Worm (Caenorhabditis elegans) whole organism, L2 larva: ENCODE data around the gene T06D4.2.

Experiments
- R02D3.7 ChIP-seq: fragments of 150-350 bp; optimal IDR thresholded peaks from 2 replicates; lab custom pipeline; 2014; ENCODE audit warnings: missing biosample characterization, missing genetic modification characterization
- alr-1 ChIP-seq: fragments of 150-350 bp; optimal IDR thresholded peaks from 2 replicates; lab custom pipeline; 2014; ENCODE audit warnings: missing biosample characterization, missing genetic modification characterization
- ama-1 ChIP-seq: fragments of 150-350 bp; optimal IDR thresholded peaks from 2 replicates; lab custom pipeline; 2018; ENCODE audit warnings: inconsistent platforms
- blmp-1 ChIP-seq: sonication (generic microtip); optimal IDR thresholded peaks from 2 replicates; lab custom pipeline; 2017; ENCODE audit warnings: missing genetic modification characterization, mild to moderate bottlenecking, missing compliant biosample characterization, antibody characterized with exemption, moderate library complexity; ENCODE audit not compliant: insufficient read depth
- ceh-16 ChIP-seq: fragments of 150-350 bp; optimal IDR thresholded peaks from 2 replicates; lab custom pipeline; 2014; ENCODE audit warnings: missing biosample characterization, missing genetic modification characterization
- ceh-82 ChIP-seq: fragments of 150-350 bp; optimal IDR thresholded peaks from 2 replicates; lab custom pipeline; 2014; ENCODE audit warnings: missing biosample characterization, missing genetic modification characterization
- crh-2 ChIP-seq: sonication (generic microtip); optimal IDR thresholded peaks from 2 replicates; lab custom pipeline; 2017; ENCODE audit warnings: missing biosample characterization, missing genetic modification characterization
- dmd-4 ChIP-seq: sonication (generic microtip); optimal IDR thresholded peaks from 2 replicates; lab custom pipeline; 2017; ENCODE audit warnings: missing biosample characterization, missing genetic modification characterization
- elt-1 ChIP-seq: fragments of 150-350 bp; optimal IDR thresholded peaks from 2 replicates; lab custom pipeline; 2014; ENCODE audit warnings: missing biosample characterization, missing genetic modification characterization
- fos-1 ChIP-seq: fragments of 150-350 bp; optimal IDR thresholded peaks from 2 replicates; lab custom pipeline; 2014; ENCODE audit warnings: missing biosample characterization, missing genetic modification characterization
- lin-11 ChIP-seq: fragments of 150-350 bp; sonication (generic microtip); optimal IDR thresholded peaks from 2 replicates; lab custom pipeline; 2014; ENCODE audit warnings: missing biosample characterization, missing genetic modification characterization, inconsistent platforms, mixed read lengths
- lin-39 ChIP-seq: fragments of 150-350 bp; optimal IDR thresholded peaks from 2 replicates; lab custom pipeline; 2014; ENCODE audit warnings: missing biosample characterization, missing genetic modification reagents, missing genetic modification characterization
- lsy-2 ChIP-seq, 2 experiments: fragments of 150-350 bp in 1 of 2; sonication (generic microtip) in 1 of 2; optimal IDR thresholded peaks; 2 replicates each; lab custom pipeline; 2014 to 2017; ENCODE audit warnings: missing biosample characterization in 2 of 2, missing genetic modification characterization in 2 of 2
- mbf-1 ChIP-seq: sonication (generic microtip); optimal IDR thresholded peaks from 2 replicates; lab custom pipeline; 2017; ENCODE audit warnings: missing biosample characterization, missing genetic modification characterization
- mdl-1 ChIP-seq, 2 experiments: fragments of 150-350 bp in 1 of 2; sonication (generic microtip) in 1 of 2; optimal IDR thresholded peaks; 2 replicates each; lab custom pipeline; 2017; ENCODE audit warnings: missing biosample characterization in 2 of 2, missing genetic modification characterization in 2 of 2
- nhr-10 ChIP-seq: sonication (generic microtip); optimal IDR thresholded peaks from 2 replicates; lab custom pipeline; 2017; ENCODE audit warnings: missing biosample characterization, missing genetic modification characterization
- nhr-237 ChIP-seq: fragments of 150-350 bp; optimal IDR thresholded peaks from 2 replicates; lab custom pipeline; 2014; ENCODE audit warnings: missing biosample characterization, missing genetic modification characterization
- nhr-77 ChIP-seq: fragments of 150-350 bp; optimal IDR thresholded peaks from 2 replicates; lab custom pipeline; 2014; ENCODE audit warnings: missing biosample characterization, missing genetic modification characterization
- peb-1 ChIP-seq: fragments of 150-350 bp; optimal IDR thresholded peaks from 2 replicates; lab custom pipeline; 2014; ENCODE audit warnings: missing biosample characterization, missing genetic modification characterization
- sem-4 ChIP-seq: fragments of 150-350 bp; optimal IDR thresholded peaks from 2 replicates; lab custom pipeline; 2014; ENCODE audit warnings: missing biosample characterization, missing genetic modification reagents, missing genetic modification characterization
- sma-3 ChIP-seq: sonication (generic microtip); optimal IDR thresholded peaks from 2 replicates; lab custom pipeline; 2016; ENCODE audit warnings: missing genetic modification reagents, missing genetic modification characterization, missing compliant biosample characterization
- sma-9 ChIP-seq, 2 experiments: fragments of 150-350 bp in 1 of 2; sonication (generic microtip) in 1 of 2; optimal IDR thresholded peaks; 2 replicates each; lab custom pipeline; 2014 to 2016; ENCODE audit warnings: missing genetic modification characterization in 2 of 2, mild to moderate bottlenecking in 1 of 2, missing biosample characterization in 1 of 2, missing compliant biosample characterization in 1 of 2, missing genetic modification reagents in 1 of 2, moderate library complexity in 1 of 2
- snpc-4 ChIP-seq: fragments of 150-350 bp; optimal IDR thresholded peaks from 2 replicates; lab custom pipeline; 2014; ENCODE audit warnings: missing biosample characterization, missing genetic modification characterization
- unc-39 ChIP-seq: fragments of 150-350 bp; optimal IDR thresholded peaks from 2 replicates; lab custom pipeline; 2014; ENCODE audit warnings: missing biosample characterization, missing genetic modification characterization
- unc-62 ChIP-seq: fragments of 150-350 bp; optimal IDR thresholded peaks from 2 replicates; lab custom pipeline; 2014; ENCODE audit warnings: missing biosample characterization, missing genetic modification reagents, missing genetic modification characterization
- ztf-1 ChIP-seq: fragments of 200-800 bp; sonication (Bioruptor generic); conservative IDR thresholded peaks from 2 replicates; pipeline ENCODE4 v1.3.6; 2022; ENCODE audit warnings: missing genetic modification characterization, missing compliant biosample characterization

T06D4.2 gene

DNA sequence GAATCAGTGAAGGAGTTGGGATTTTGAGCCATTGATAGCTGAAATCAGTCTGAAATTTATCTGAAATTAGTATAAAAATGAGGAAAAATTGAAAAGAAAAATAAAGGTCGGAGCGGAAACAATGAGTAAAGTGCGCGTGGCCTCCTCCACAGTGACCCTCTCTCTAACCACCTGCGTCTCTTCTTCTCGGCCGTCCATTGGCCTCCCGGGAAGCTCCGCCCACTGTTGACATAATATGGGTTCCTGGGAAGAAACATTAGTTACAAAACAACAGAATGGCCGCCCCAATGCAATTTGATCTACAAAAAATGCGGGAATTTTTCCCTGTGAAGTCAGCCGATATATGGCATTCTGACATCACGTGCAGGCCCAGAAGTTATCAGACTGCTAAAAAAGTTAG lies 15.6 kb downstream of the T06D4.2 start, which contains the start of gene Y49F6C.8:
Gene Y49F6C.8, minus strand, starts transcription at position 51 of the 400 bp plus-strand sequence.
- TF ChIP-seq lsy-2 (tag; optimal IDR thresholded peaks at IDR 0.05; lab: Kevin White, UChicago): peak in 1 of 2 experiments; percentile 41
- TF ChIP-seq nhr-237 (tag; lab: Kevin White, UChicago): no peak

DNA sequence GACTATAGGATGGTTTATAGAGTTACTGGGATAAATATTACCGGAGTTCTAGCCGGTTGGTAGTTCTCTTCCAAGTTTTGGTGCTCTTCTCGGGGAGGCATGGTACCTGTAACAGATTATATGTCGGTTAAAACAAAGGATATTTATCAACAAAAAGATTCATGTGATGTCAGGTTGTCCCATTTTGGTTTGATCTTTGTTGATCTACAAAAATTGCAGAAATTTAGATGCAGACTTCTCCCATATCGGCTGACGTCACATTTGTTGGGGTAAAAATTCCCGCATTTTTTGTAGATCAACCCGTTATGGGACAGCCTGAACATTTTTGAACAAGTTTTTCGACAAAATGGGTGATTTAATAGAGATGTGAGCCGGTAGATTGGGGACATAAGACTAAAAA lies 17.6 kb downstream of the T06D4.2 start, which contains the start of gene Y49F6C.7:
Gene Y49F6C.7, minus strand, starts transcription at position 101 of the 400 bp plus-strand sequence.
- TF ChIP-seq nhr-77 (tag; lab: Kevin White, UChicago): no peak
- no peak for TF ChIP-seq peb-1 (tag; lab: Kevin White, UChicago)
- TF ChIP-seq sma-9 (GFP tag; optimal IDR thresholded peaks at IDR 0.05; lab: Kevin White, UChicago): no peak
- TF ChIP-seq sma-9 (tag; optimal IDR thresholded peaks at IDR 0.05; lab: Kevin White, UChicago): no peak
- no peak for TF ChIP-seq unc-62
- no peak for TF ChIP-seq dmd-4 (tag; lab: Kevin White, UChicago)
- no peak for TF ChIP-seq ceh-16
- TF ChIP-seq fos-1 (tag; lab: Kevin White, UChicago): no peak

DNA sequence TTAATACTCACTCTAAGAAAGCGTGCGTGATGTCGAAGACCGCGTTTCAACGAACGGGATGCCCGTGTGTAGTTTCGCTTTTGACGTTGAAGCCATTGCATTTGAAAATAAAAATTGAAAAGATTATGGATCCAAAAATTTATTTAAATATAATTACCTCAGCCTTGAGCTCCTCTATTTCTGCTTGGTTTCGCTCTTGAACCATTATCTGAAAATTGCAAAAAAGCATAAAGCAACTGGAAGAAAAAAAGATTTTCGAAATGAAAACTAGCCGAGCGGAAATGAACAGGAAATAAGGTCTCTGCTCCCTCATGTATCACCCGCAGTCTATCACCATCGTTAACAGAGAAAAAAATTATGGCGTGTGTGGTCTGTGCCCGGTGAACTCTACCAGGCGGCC lies 18.6 kb downstream of the T06D4.2 start, which contains the start of gene Y49F6C.6:
Gene Y49F6C.6, minus strand, starts transcription at position 101 of the 400 bp plus-strand sequence.
- no peak for TF ChIP-seq nhr-77 (tag; lab: Kevin White, UChicago)
- TF ChIP-seq nhr-10: no peak
- no peak for TF ChIP-seq lin-39
- TF ChIP-seq ztf-1 (GFP tag; lab: Robert Waterston, UW): no peak
- no peak for TF ChIP-seq alr-1 (tag; lab: Kevin White, UChicago)
- no peak for TF ChIP-seq crh-2 (tag; lab: Kevin White, UChicago)
- no peak for TF ChIP-seq ceh-82 (tag; lab: Kevin White, UChicago)

DNA sequence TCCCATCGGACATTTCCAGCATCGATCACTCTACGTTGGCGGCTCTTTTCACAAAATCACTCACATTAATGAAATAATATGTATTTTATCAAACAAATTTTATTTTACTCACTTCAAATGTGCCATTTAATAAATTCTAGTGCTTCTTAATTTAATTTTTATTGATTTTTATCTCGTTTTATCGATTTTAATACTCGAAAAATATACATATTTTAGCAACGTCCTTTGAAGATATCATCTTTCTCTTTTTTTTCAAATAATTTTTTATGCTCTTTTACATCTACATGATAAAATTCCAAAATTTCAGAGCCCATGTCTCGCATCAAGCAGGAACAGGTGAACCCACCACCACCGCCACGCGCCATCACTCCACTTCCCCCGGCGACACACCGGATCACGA lies 26.9 kb downstream of the T06D4.2 start, which contains the start of the genes lido-14 and bath-27:
Gene lido-14, plus strand, starts transcription at position 301 of the 400 bp plus-strand sequence.
Gene bath-27, plus strand, starts transcription at position 306 of the 400 bp plus-strand sequence.
- TF ChIP-seq fos-1 (tag; lab: Kevin White, UChicago): no peak
- TF ChIP-seq crh-2 (tag; lab: Kevin White, UChicago): no peak
- TF ChIP-seq lsy-2 (tag; optimal IDR thresholded peaks at IDR 0.05; lab: Kevin White, UChicago): no peak
- TF ChIP-seq nhr-237 (tag; lab: Kevin White, UChicago): no peak
- no peak for TF ChIP-seq elt-1 (tag; lab: Kevin White, UChicago)
- no peak for TF ChIP-seq unc-39 (tag; lab: Kevin White, UChicago)
- TF ChIP-seq R02D3.7 (tag; lab: Kevin White, UChicago): no peak
- no peak for TF ChIP-seq ama-1 (lab: Kevin White, UChicago)
- no peak for TF ChIP-seq lin-11 (tag; lab: Kevin White, UChicago)
- no peak for TF ChIP-seq sem-4 (tag; lab: Kevin White, UChicago)
- TF ChIP-seq mbf-1 (tag; lab: Kevin White, UChicago): no peak
- TF ChIP-seq, all 48 proteins: peak for 0

DNA sequence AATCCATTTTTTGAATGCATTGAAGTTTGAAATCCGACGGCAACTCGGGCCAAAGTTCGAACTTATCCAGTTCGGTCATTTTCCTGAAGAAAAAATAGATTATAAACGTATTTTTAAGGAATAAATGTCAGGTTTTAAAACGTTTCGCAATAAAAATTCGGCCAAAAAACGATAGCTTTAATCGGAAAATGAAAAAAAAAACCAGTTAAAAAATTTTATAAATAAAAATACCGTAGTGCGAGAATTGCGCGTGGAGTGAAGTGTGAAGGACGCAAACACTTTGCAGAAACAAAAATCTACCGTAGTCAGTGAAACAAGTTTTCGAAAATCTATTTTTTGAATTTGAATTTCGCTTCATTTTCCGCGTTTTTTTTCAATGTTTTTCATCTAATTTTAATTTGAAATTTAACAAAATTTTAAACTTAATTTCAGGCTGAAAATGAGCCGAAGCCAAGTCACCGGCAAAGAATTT lies 35.8 kb downstream of the T06D4.2 start, which contains the start of gene F14D2.8:
Gene F14D2.8, minus strand, starts transcription at position 51 of the 472 bp plus-strand sequence.
- TF ChIP-seq snpc-4 (tag; lab: Kevin White, UChicago) (no peak), unc-62 (no peak), fos-1 (tag; lab: Kevin White, UChicago) (no peak)

- TF ChIP-seq sma-3 (GFP tag; lab: Kevin White, UChicago) (no peak), nhr-237 (tag; lab: Kevin White, UChicago) (no peak), mdl-1 (tag; optimal IDR thresholded peaks at IDR 0.05; lab: Kevin White, UChicago) (no peak), sma-9 (GFP tag; optimal IDR thresholded peaks at IDR 0.05; lab: Kevin White, UChicago) (no peak), sma-9 (tag; optimal IDR thresholded peaks at IDR 0.05; lab: Kevin White, UChicago) (no peak)
Measured at ce11 chrII:3347940-3348610, 37.6 kb downstream of the T06D4.2 start, which contains the start of the genes F14D2.14 and bath-29. Gene F14D2.14, minus strand, starts transcription at chrII:3347990. Gene bath-29, plus strand, starts transcription at chrII:3348560.

DNA sequence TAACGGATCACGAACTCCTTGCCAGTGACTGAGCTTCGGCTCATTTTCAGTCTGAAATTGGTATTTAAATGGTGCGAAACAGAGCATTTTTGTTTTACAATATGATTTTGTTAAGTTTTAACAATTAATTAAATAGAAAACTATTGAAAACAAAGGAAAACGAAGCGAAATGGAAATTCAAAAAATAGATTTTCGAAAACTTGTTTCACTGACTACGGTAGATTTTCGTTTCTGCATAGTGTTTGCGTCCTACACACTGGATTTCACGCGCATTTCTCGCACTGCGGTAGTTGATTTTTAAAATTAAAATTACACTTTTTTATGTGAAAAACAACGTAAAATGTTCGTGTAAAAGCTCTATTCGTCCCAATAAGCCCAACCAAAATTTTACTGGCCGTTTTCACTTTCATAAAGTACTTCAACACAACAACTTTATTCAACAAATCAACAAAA lies 39.4 kb downstream of the T06D4.2 start, which contains the start of gene bath-30:
Gene bath-30, minus strand, starts transcription at position 51 of the 453 bp plus-strand sequence.
- no peak for TF ChIP-seq blmp-1 (tag; lab: Kevin White, UChicago)
- TF ChIP-seq peb-1 (tag; lab: Kevin White, UChicago): no peak
- TF ChIP-seq, all 48 proteins: peak for 0
